Worm (Caenorhabditis elegans) whole organism, midembryonic: ENCODE results near the gene ZC204.6.

Experiments
- T22C8.4 ChIP-seq: fragments of 200-800 bp; sonication (Bioruptor generic); IDR thresholded peaks from 2 replicates; pipeline ENCODE4 v1.3.6; 2022; ENCODE audit warnings: missing genetic modification characterization, missing compliant biosample characterization
- cog-1 ChIP-seq: sonication (generic microtip); optimal IDR thresholded peaks from 2 replicates; lab custom pipeline; 2016; ENCODE audit warnings: missing genetic modification characterization, missing compliant biosample characterization
- flt-1 ChIP-seq: fragments of 200-800 bp; sonication (Bioruptor generic); IDR thresholded peaks from 2 replicates; pipeline ENCODE4 v1.3.6; 2022; ENCODE audit warnings: missing genetic modification characterization, missing compliant biosample characterization
- klf-2 ChIP-seq: fragments of 200-800 bp; sonication (Bioruptor generic); conservative IDR thresholded peaks from 2 replicates; pipeline ENCODE4 v1.3.6; 2022; ENCODE audit warnings: missing genetic modification reagents, missing genetic modification characterization, missing compliant biosample characterization
- med-1 ChIP-seq: sonication (generic microtip); optimal IDR thresholded peaks from 2 replicates; lab custom pipeline; 2017; ENCODE audit warnings: missing genetic modification characterization, mild to moderate bottlenecking, missing compliant biosample characterization, antibody characterized with exemption, missing genetic modification reagents; ENCODE audit not compliant: insufficient read depth
- ref-1 ChIP-seq: fragments of 200-800 bp; sonication (Bioruptor generic); conservative IDR thresholded peaks from 2 replicates; pipeline ENCODE4 v1.3.6; 2022; ENCODE audit warnings: missing genetic modification reagents, missing genetic modification characterization, missing compliant biosample characterization
- tab-1 ChIP-seq: fragments of 200-800 bp; sonication (Bioruptor generic); IDR thresholded peaks from 2 replicates; pipeline ENCODE4 v1.3.6; 2022; ENCODE audit warnings: missing genetic modification characterization, missing compliant biosample characterization
- ztf-23 ChIP-seq: fragments of 200-800 bp; sonication (Bioruptor generic); IDR thresholded peaks from 2 replicates; pipeline ENCODE4 v1.3.6; 2022; ENCODE audit warnings: missing genetic modification reagents, missing genetic modification characterization, missing compliant biosample characterization
- ztf-29 ChIP-seq: fragments of 200-800 bp; sonication (Bioruptor generic); IDR thresholded peaks from 2 replicates; pipeline ENCODE4 v1.3.6; 2022; ENCODE audit warnings: missing genetic modification reagents, missing genetic modification characterization, missing compliant biosample characterization

DNA sequence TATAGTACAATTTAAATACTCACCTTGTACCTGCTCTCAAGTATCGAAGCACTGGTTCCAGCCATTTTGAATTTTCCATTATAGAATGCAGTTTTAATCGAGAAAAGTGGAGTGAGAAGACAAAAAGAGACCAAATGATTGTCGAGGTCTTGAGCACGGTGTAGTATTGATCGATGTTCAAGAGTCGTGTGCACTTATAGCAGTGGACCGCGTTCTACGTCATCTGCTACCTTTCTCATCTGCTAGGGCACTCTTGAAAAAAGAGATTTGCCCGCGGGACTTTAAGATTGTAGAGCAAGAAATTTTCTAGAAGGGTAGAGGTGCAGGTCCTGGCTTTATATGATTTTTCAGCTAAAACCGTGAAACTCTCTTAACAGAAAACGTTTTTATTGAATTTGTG, 48.2 kb upstream of the ZC204.6 start, which contains the start of gene fbxc-21:
- TF ChIP-seq flt-1 (GFP tag; lab: Robert Waterston, UW) (no peak), med-1 (GFP tag; lab: Kevin White, UChicago) (no peak), klf-2 (GFP tag; lab: Robert Waterston, UW) (no peak), T22C8.4 (GFP tag; lab: Robert Waterston, UW) (no peak), ref-1 (no peak), tab-1 (GFP tag; lab: Robert Waterston, UW) (no peak), ztf-23 (GFP tag; lab: Robert Waterston, UW) (no peak), ztf-29 (no peak), cog-1 (no peak)
